Worm (Caenorhabditis elegans): Measurements from ENCODE around the gene cyp-13A5.

Gene cyp-13A5

DNA sequence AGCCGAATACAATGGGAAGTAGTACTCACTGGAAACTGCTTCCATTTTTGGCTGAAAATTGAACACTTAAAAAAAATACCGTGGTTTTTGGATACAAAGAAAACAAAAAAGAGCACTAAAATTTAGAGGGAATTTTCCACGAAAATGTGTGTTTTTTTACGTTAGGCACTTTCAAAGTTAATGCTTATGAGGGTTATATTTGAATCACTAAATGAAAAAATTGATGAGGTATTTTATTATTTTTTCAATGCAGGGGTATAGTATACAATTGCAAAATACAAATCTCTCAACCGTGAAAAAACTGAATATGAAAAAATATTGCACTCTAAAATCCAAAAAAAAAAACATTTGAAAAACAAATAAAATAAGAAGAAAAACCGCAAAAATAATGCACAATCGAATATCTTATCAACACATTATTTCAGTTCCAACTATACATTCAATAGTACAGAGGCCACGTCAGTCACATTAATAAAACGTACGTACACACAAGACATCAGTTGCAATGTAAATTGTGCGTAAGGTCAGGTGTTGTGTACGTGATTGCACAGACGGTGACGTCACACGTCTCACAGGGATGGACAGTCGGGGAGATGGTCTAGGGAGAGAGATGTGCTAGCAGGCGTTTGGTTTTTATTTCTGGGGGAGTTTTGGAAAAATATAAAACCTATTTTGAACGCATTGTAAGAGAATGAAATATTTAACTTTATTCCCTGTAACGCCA, 30.2 kb downstream of the cyp-13A5 start, which contains the start of gene aqp-10 (continued):
- TF ChIP-seq repo-1 (tag; optimal IDR thresholded peaks at IDR 0.05) (peak; percentile 67), lin-54 (GFP tag; optimal IDR thresholded peaks at IDR 0.05) (peak; percentile 37), nhr-179 (tag; optimal IDR thresholded peaks at IDR 0.05) (no peak), snpc-4 (GFP tag; optimal IDR thresholded peaks at IDR 0.05) (no peak), snpc-4 (tag; optimal IDR thresholded peaks at IDR 0.05) (peak in 2 of 4 experiments; percentile 34 to 47), T07F8.4 (tag; optimal IDR thresholded peaks at IDR 0.05) (no peak), Y79H2A.3 (GFP tag; conservative IDR thresholded peaks at IDR 0.05) (no peak)

DNA sequence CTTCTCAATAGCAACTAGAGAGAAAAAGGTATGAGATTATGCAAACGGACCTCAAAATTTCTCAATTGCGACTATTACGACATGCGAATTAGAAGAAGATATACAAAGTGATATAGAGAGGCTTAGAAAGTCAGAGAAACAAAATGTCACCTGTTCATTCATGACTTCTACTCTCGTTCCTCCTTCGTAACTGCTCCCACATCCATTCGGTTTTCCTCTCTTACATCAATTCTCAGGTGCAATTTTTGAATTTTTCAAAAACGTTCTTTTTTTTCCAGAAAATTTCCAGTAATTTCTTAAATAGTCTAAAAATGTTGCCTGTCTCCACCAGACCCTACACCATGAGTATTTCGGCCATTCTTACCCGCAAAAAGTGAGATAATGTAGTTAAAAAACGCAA, 35.5 kb downstream of the cyp-13A5 start:
- TF ChIP-seq nhr-120 (GFP tag; IDR thresholded peaks at IDR 0.05) (no peak), Y67H2A.10 (GFP tag; conservative IDR thresholded peaks at IDR 0.05) (no peak), egl-44 (GFP tag; IDR thresholded peaks at IDR 0.05) (no peak), lin-26 (GFP tag; IDR thresholded peaks at IDR 0.05) (no peak), lag-1 (GFP tag; IDR thresholded peaks at IDR 0.05) (no peak), pha-4 (tag; optimal IDR thresholded peaks at IDR 0.05) (no peak), egl-18 (GFP tag; IDR thresholded peaks at IDR 0.05) (no peak), ceh-91 (GFP tag; IDR thresholded peaks at IDR 0.05) (no peak), Y95B8A.8 (GFP tag; IDR thresholded peaks at IDR 0.05) (no peak), hlh-26 (GFP tag; conservative IDR thresholded peaks at IDR 0.05) (no peak), ztf-22 (GFP tag; optimal IDR thresholded peaks at IDR 0.05) (no peak)

DNA sequence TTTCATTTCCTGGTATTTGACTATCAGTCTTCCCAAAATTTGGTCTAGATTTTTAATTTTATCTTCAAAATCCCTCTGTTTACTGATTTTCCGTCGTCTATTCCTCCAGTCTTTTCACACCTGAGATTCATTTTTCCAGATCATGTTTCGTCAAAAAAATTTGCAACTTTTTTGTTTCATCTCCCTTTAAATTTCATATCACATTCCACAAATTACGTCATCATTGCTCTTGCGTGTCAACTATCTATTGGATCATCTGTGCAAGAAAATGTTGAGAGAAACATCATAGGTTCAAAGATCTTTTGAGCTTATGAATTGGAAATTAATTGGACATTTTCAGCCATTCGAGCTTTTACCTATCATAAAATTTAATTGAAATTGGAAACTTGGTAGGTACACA, 40.8 kb downstream of the cyp-13A5 start:
- no peak for TF ChIP-seq mcd-1 (GFP tag; IDR thresholded peaks at IDR 0.05)
- TF ChIP-seq ceh-27 (GFP tag; optimal IDR thresholded peaks at IDR 0.05): no peak
- TF ChIP-seq lin-54 (GFP tag; optimal IDR thresholded peaks at IDR 0.05): no peak
- TF ChIP-seq nhr-80 (tag; optimal IDR thresholded peaks at IDR 0.05): no peak
- TF ChIP-seq nfya-1 (tag; optimal IDR thresholded peaks at IDR 0.05; ENCODE audit: borderline replicate concordance, insufficient read depth): no peak
- TF ChIP-seq zim-3 (tag; optimal IDR thresholded peaks at IDR 0.05): no peak
- no peak for TF ChIP-seq pha-4 (tag; optimal IDR thresholded peaks at IDR 0.05)
- TF ChIP-seq ztf-22 (GFP tag; optimal IDR thresholded peaks at IDR 0.05): no peak
- no peak for TF ChIP-seq attf-5 (GFP tag; optimal IDR thresholded peaks at IDR 0.05)
- no peak for TF ChIP-seq unc-130 (GFP tag; optimal IDR thresholded peaks at IDR 0.05)
- no peak for TF ChIP-seq mel-28 (tag; optimal IDR thresholded peaks at IDR 0.05; ENCODE audit: borderline replicate concordance)
- TF ChIP-seq ztf-28 (GFP tag; IDR thresholded peaks at IDR 0.05): no peak
- TF ChIP-seq B0261.1 (tag; optimal IDR thresholded peaks at IDR 0.05): no peak

DNA sequence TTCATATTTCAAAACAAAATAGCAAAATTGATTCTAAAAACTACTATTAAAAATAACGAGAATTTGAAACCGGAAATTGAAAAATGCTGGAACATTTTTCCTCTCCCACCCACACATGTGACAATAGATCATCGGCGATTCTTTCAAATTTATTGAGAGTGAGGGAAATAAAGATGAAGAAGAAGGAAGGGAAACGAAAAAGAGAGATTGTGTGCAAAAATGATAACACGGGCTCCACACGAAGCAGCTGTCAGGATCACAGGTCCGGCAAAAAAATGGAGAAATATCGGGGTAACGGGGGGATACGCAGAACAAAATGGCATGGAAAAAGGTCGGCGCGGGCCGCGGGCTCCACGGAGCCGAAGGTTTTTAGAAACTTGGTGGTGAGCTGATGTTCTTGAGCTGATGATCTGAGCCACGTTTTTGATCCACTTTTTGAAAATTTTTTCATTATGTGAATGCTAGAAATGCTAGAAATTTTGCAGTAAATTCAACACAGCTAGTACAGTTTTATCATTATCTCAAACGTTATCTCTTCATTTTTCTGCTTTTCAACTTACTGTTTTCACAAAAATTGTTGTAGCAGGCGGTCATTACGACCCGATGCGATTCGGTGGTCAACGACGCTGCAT, 42.4 kb downstream of the cyp-13A5 start, which contains the start of gene shk-1:
Gene shk-1 (plus strand): TSS at position 582 of the 632 bp plus-strand sequence.
- TF ChIP-seq hmg-1.2 (GFP tag; IDR thresholded peaks at IDR 0.05) (no peak), F22D6.2 (tag; optimal IDR thresholded peaks at IDR 0.05) (no peak), madf-10 (tag; optimal IDR thresholded peaks at IDR 0.05) (no peak), let-526 (GFP tag; IDR thresholded peaks at IDR 0.05) (no peak), hmg-20 (GFP tag; IDR thresholded peaks at IDR 0.05) (no peak), ceh-58 (GFP tag; IDR thresholded peaks at IDR 0.05) (no peak), unc-62 (GFP tag; optimal IDR thresholded peaks at IDR 0.05) (no peak), snpc-1.3 (tag; optimal IDR thresholded peaks at IDR 0.05; ENCODE audit: insufficient read depth) (no peak), tbx-9 (tag; optimal IDR thresholded peaks at IDR 0.05; ENCODE audit: borderline replicate concordance) (no peak), F55B11.4 (tag; optimal IDR thresholded peaks at IDR 0.05; ENCODE audit: borderline replicate concordance, insufficient read depth) (no peak), nfya-1 (tag; optimal IDR thresholded peaks at IDR 0.05; ENCODE audit: borderline replicate concordance, insufficient read depth) (no peak), ceh-27 (GFP tag; optimal IDR thresholded peaks at IDR 0.05) (no peak), egl-18 (GFP tag; IDR thresholded peaks at IDR 0.05) (no peak), lsy-27 (tag; optimal IDR thresholded peaks at IDR 0.05; ENCODE audit: borderline replicate concordance, insufficient read depth) (no peak), fkh-3 (tag; optimal IDR thresholded peaks at IDR 0.05) (no peak), cebp-2 (GFP tag; IDR thresholded peaks at IDR 0.05) (no peak), atf-7 (tag; optimal IDR thresholded peaks at IDR 0.05) (no peak), F57A8.1 (GFP tag; optimal IDR thresholded peaks at IDR 0.05) (no peak)
